Worm (Caenorhabditis elegans): ENCODE measurements around the gene suds-3.

suds-3 gene

ce11 chrV:9948840-9949239 lies 18.0 kb downstream of the suds-3 start, which contains the start of gene nlp-58:
Gene nlp-58, minus strand, starts transcription at chrV:9948940.
- no peak for TF ChIP-seq lsl-1 (GFP tag; optimal IDR thresholded peaks at IDR 0.05)
- TF ChIP-seq ceh-100 (GFP tag; IDR thresholded peaks at IDR 0.05), result no peak
- no peak for TF ChIP-seq B0019.2 (GFP tag; conservative IDR thresholded peaks at IDR 0.05)

- TF ChIP-seq ekl-4 (GFP tag; IDR thresholded peaks at IDR 0.05), result no peak
- TF ChIP-seq nhr-80 (tag; optimal IDR thresholded peaks at IDR 0.05), result peak; percentile 69
- no peak for TF ChIP-seq ztf-28 (GFP tag; IDR thresholded peaks at IDR 0.05)
Observed at ce11 chrV:9950861-9951260, 20.0 kb downstream of the suds-3 start, which contains the start of gene ttr-46. Gene ttr-46, plus strand, starts transcription at chrV:9951233.

DNA sequence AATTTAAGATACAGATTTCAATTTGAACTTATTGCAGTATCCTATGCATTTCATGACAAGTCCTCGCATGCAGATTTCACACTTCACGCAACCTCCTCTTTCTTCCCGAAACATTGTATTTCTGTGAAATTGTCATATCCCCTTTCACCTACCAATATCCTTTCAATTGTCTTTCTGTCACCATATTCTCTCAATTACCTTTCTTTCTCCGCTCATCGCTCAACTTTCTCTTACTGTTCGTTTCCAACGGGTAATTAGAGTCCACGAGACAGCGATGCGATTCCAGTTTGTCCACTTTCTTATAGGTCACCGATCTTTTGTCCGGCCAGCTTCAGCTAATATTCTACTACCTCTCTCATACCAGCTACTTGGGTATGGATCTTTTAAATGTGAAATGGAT lies 21.6 kb downstream of the suds-3 start, which contains the start of gene mam-5:
Gene mam-5, plus strand, starts transcription at position 304 of the 400 bp plus-strand sequence.
- TF ChIP-seq Y53G8AR.9 (GFP tag; conservative IDR thresholded peaks at IDR 0.05), result no peak
- no peak for TF ChIP-seq rec-8 (tag; optimal IDR thresholded peaks at IDR 0.05)
- no peak for TF ChIP-seq let-526 (GFP tag; IDR thresholded peaks at IDR 0.05)
- TF ChIP-seq D2030.7 (GFP tag; IDR thresholded peaks at IDR 0.05), result no peak
- TF ChIP-seq ztf-28 (GFP tag; IDR thresholded peaks at IDR 0.05), result no peak
- no peak for TF ChIP-seq snpc-4 (GFP tag; optimal IDR thresholded peaks at IDR 0.05)
- no peak for TF ChIP-seq snpc-4 (tag; optimal IDR thresholded peaks at IDR 0.05)
- TF ChIP-seq ceh-79 (tag; optimal IDR thresholded peaks at IDR 0.05), result no peak
- no peak for TF ChIP-seq Y67H2A.10 (GFP tag; conservative IDR thresholded peaks at IDR 0.05)
- no peak for TF ChIP-seq madf-3 (GFP tag; IDR thresholded peaks at IDR 0.05)
- TF ChIP-seq zfh-2 (GFP tag; conservative IDR thresholded peaks at IDR 0.05), result no peak
- TF ChIP-seq hmg-1.2 (GFP tag; IDR thresholded peaks at IDR 0.05), result no peak
- TF ChIP-seq fkh-3 (tag; optimal IDR thresholded peaks at IDR 0.05), result no peak
- no peak for TF ChIP-seq Y79H2A.3 (GFP tag; conservative IDR thresholded peaks at IDR 0.05)

ce11 chrV:9958231-9958630 lies 27.4 kb downstream of the suds-3 start, which contains the start of gene anmt-3:
Gene anmt-3, minus strand, starts transcription at chrV:9958331.
- no peak for TF ChIP-seq hmg-1.2 (GFP tag; IDR thresholded peaks at IDR 0.05)
- TF ChIP-seq nfya-1 (tag; optimal IDR thresholded peaks at IDR 0.05; ENCODE audit: borderline replicate concordance, insufficient read depth), result no peak
- no peak for TF ChIP-seq F10E7.11 (tag; optimal IDR thresholded peaks at IDR 0.05)
- no peak for TF ChIP-seq sdz-38 (tag; optimal IDR thresholded peaks at IDR 0.05)
- TF ChIP-seq D2030.7 (GFP tag; IDR thresholded peaks at IDR 0.05), result no peak
- no peak for TF ChIP-seq F33H1.4 (GFP tag; IDR thresholded peaks at IDR 0.05)
- no peak for TF ChIP-seq somi-1 (GFP tag; optimal IDR thresholded peaks at IDR 0.05)
- no peak for TF ChIP-seq C06A6.2 (GFP tag; conservative IDR thresholded peaks at IDR 0.05)
- TF ChIP-seq hmg-20 (GFP tag; IDR thresholded peaks at IDR 0.05), result no peak

DNA sequence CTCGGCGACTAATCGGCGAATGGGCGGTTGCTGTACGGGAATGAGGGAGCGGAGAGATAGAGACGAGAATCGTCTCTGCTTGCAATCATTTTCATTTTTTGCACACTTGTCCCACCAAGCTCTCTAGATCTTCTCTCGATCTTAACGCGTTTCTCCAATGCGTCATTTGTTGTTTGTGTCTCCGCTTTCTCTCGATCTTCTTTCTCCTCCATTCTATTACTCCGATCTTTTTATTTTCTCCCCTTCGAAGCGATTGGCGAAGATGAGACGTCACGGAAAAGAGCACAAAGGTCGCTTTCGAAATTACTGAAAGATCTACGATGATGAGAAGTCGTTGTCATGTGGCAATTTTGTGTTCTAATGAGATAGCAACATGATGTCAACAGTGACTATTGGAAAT lies 27.8 kb downstream of the suds-3 start:
- TF ChIP-seq F49E8.2 (tag; optimal IDR thresholded peaks at IDR 0.05; ENCODE audit: insufficient read depth), result no peak
- TF ChIP-seq aptf-3 (GFP tag; IDR thresholded peaks at IDR 0.05), result no peak
- TF ChIP-seq nhr-27 (tag; optimal IDR thresholded peaks at IDR 0.05), result no peak
- TF ChIP-seq pbrm-1 (GFP tag; IDR thresholded peaks at IDR 0.05), result no peak
- no peak for TF ChIP-seq F57A8.1 (GFP tag; optimal IDR thresholded peaks at IDR 0.05)
- no peak for TF ChIP-seq Y79H2A.3 (GFP tag; conservative IDR thresholded peaks at IDR 0.05)
- TF ChIP-seq attf-5 (GFP tag; optimal IDR thresholded peaks at IDR 0.05), result no peak
- TF ChIP-seq atf-7 (tag; optimal IDR thresholded peaks at IDR 0.05), result no peak
- no peak for TF ChIP-seq attf-3 (GFP tag; conservative IDR thresholded peaks at IDR 0.05)
- TF ChIP-seq Y53F4B.3 (GFP tag; IDR thresholded peaks at IDR 0.05), result no peak
- no peak for TF ChIP-seq bed-1 (GFP tag; IDR thresholded peaks at IDR 0.05)
